Worm (Caenorhabditis elegans) whole organism, L1 larva: Measurements from ENCODE around the gene ZK381.62.
A peak's percentile ranks its signal among the peaks of the same experiment; 100 is the strongest.

Experiments
- C04F5.9 ChIP-seq: sonication (generic microtip); optimal IDR thresholded peaks from 2 replicates; lab custom pipeline; 2016; ENCODE audit warnings: missing genetic modification characterization, missing compliant biosample characterization
- C16A3.4 ChIP-seq: fragments of 150-350 bp; optimal IDR thresholded peaks from 2 replicates; lab custom pipeline; 2014; ENCODE audit warnings: missing biosample characterization, missing genetic modification characterization
- Y116A8C.19 ChIP-seq: sonication (generic microtip); optimal IDR thresholded peaks from 2 replicates; lab custom pipeline; 2016; ENCODE audit warnings: missing compliant biosample characterization, missing genetic modification characterization, borderline replicate concordance
- alr-1 ChIP-seq: fragments of 200-800 bp; sonication (Bioruptor generic); optimal IDR thresholded peaks from 2 replicates; lab custom pipeline; 2018; ENCODE audit warnings: borderline replicate concordance, mild to moderate bottlenecking, missing genetic modification characterization, missing compliant biosample characterization
- aly-2 ChIP-seq: fragments of 150-350 bp; optimal IDR thresholded peaks from 2 replicates; lab custom pipeline; 2014; ENCODE audit warnings: missing biosample characterization, missing genetic modification characterization
- ama-1 ChIP-seq: fragments of 150-350 bp; optimal IDR thresholded peaks from 2 replicates; lab custom pipeline; 2014
- blmp-1 ChIP-seq: fragments of 150-350 bp; optimal IDR thresholded peaks from 2 replicates; lab custom pipeline; 2014; ENCODE audit warnings: missing biosample characterization, missing genetic modification characterization
- ceh-63 ChIP-seq: fragments of 200-800 bp; sonication (Bioruptor generic); optimal IDR thresholded peaks from 2 replicates; lab custom pipeline; 2018; ENCODE audit warnings: mild to moderate bottlenecking, missing genetic modification characterization, missing compliant biosample characterization
- ceh-8 ChIP-seq: fragments of 200-800 bp; sonication (Bioruptor generic); optimal IDR thresholded peaks from 2 replicates; lab custom pipeline; 2018; ENCODE audit warnings: mild to moderate bottlenecking, missing genetic modification characterization, moderate library complexity, missing compliant biosample characterization
- ceh-90 ChIP-seq: sonication (generic microtip); optimal IDR thresholded peaks from 2 replicates; lab custom pipeline; 2016; ENCODE audit warnings: missing genetic modification characterization, missing compliant biosample characterization
- dpl-1 ChIP-seq, 3 experiments: fragments of 150-350 bp in 2 of 3; sonication (generic microtip) in 1 of 3; optimal IDR thresholded peaks; 2 replicates each; lab custom pipeline; 2014 to 2017; ENCODE audit warnings: missing biosample characterization in 3 of 3, missing genetic modification characterization in 3 of 3, missing genetic modification reagents in 3 of 3
- elt-2 ChIP-seq: sonication (generic microtip); optimal IDR thresholded peaks from 2 replicates; lab custom pipeline; 2016; ENCODE audit warnings: missing genetic modification characterization, mild to moderate bottlenecking, inconsistent platforms, missing compliant biosample characterization, missing genetic modification reagents
- elt-3 ChIP-seq, 6 experiments: fragments of 150-350 bp in 1 of 6; sonication (generic microtip); optimal IDR thresholded peaks; 2 replicates each; lab custom pipeline; 2017 to 2018; ENCODE audit warnings: missing biosample characterization in 6 of 6, missing genetic modification characterization in 6 of 6, inconsistent platforms in 1 of 6
- ets-5 ChIP-seq: fragments of 200-800 bp; sonication (Bioruptor generic); IDR thresholded peaks from 2 replicates; pipeline ENCODE4 v1.3.6; 2022; ENCODE audit warnings: missing genetic modification characterization, missing compliant biosample characterization
- fkh-4 ChIP-seq: sonication (generic microtip); optimal IDR thresholded peaks from 2 replicates; lab custom pipeline; 2016; ENCODE audit warnings: missing compliant biosample characterization, missing genetic modification characterization, borderline replicate concordance
- fos-1 ChIP-seq: fragments of 150-350 bp; optimal IDR thresholded peaks from 2 replicates; lab custom pipeline; 2014; ENCODE audit warnings: missing biosample characterization, missing genetic modification characterization
- hlh-4 ChIP-seq: sonication (generic microtip); optimal IDR thresholded peaks from 2 replicates; lab custom pipeline; 2016; ENCODE audit warnings: mild to moderate bottlenecking, missing genetic modification characterization, missing compliant biosample characterization
- irx-1 ChIP-seq: sonication (generic microtip); optimal IDR thresholded peaks from 2 replicates; lab custom pipeline; 2016; ENCODE audit warnings: missing genetic modification characterization, missing compliant biosample characterization
- isw-1 ChIP-seq: fragments of 200-800 bp; sonication (Bioruptor generic); IDR thresholded peaks from 2 replicates; pipeline ENCODE4 v1.3.6; 2022; ENCODE audit warnings: missing genetic modification characterization, missing compliant biosample characterization
- jun-1 ChIP-seq: fragments of 150-350 bp; optimal IDR thresholded peaks from 2 replicates; lab custom pipeline; 2014; ENCODE audit warnings: missing biosample characterization, missing genetic modification reagents, missing genetic modification characterization
- lin-13 ChIP-seq: fragments of 150-350 bp; optimal IDR thresholded peaks from 2 replicates; lab custom pipeline; 2014; ENCODE audit warnings: missing biosample characterization, missing genetic modification reagents, missing genetic modification characterization
- lin-14 ChIP-seq: fragments of 200-800 bp; sonication (Bioruptor generic); optimal IDR thresholded peaks from 2 replicates; lab custom pipeline; 2018; ENCODE audit warnings: mild to moderate bottlenecking, missing genetic modification characterization, moderate library complexity, missing compliant biosample characterization
- lin-35 ChIP-seq, 2 experiments: fragments of 150-350 bp; optimal IDR thresholded peaks; 2 replicates each; lab custom pipeline; 2014; ENCODE audit warnings: missing biosample characterization in 2 of 2, missing genetic modification characterization in 2 of 2, missing genetic modification reagents in 2 of 2
- lin-39 ChIP-seq: fragments of 150-350 bp; optimal IDR thresholded peaks from 2 replicates; lab custom pipeline; 2014; ENCODE audit warnings: missing biosample characterization, missing genetic modification reagents, missing genetic modification characterization
- lsy-2 ChIP-seq, 2 experiments: fragments of 150-350 bp; optimal IDR thresholded peaks; 2 replicates each; lab custom pipeline; 2014; ENCODE audit warnings: missing biosample characterization in 2 of 2, missing genetic modification characterization in 2 of 2
- mep-1 ChIP-seq: fragments of 150-350 bp; optimal IDR thresholded peaks from 2 replicates; lab custom pipeline; 2014; ENCODE audit warnings: missing biosample characterization, missing genetic modification characterization
- nhr-11 ChIP-seq: fragments of 150-350 bp; optimal IDR thresholded peaks from 2 replicates; lab custom pipeline; 2014; ENCODE audit warnings: missing biosample characterization, missing genetic modification characterization
- nhr-20 ChIP-seq: sonication (generic microtip); optimal IDR thresholded peaks from 2 replicates; lab custom pipeline; 2016; ENCODE audit warnings: mild to moderate bottlenecking, missing genetic modification characterization, missing compliant biosample characterization
- nhr-237 ChIP-seq: fragments of 150-350 bp; optimal IDR thresholded peaks from 2 replicates; lab custom pipeline; 2014; ENCODE audit warnings: missing biosample characterization, missing genetic modification characterization
- nhr-76 ChIP-seq: sonication (generic microtip); optimal IDR thresholded peaks from 2 replicates; lab custom pipeline; 2017; ENCODE audit warnings: missing biosample characterization, missing genetic modification characterization
- nhr-77 ChIP-seq: fragments of 150-350 bp; optimal IDR thresholded peaks from 2 replicates; lab custom pipeline; 2014; ENCODE audit warnings: missing biosample characterization, missing genetic modification characterization
- skn-1 ChIP-seq: fragments of 150-350 bp; optimal IDR thresholded peaks from 2 replicates; lab custom pipeline; 2014; ENCODE audit warnings: missing biosample characterization, missing genetic modification characterization
- unc-130 ChIP-seq: fragments of 150-350 bp; optimal IDR thresholded peaks from 2 replicates; lab custom pipeline; 2017; ENCODE audit warnings: missing biosample characterization, missing genetic modification characterization, inconsistent platforms
- unc-30 ChIP-seq: sonication (generic microtip); optimal IDR thresholded peaks from 2 replicates; lab custom pipeline; 2017; ENCODE audit warnings: missing biosample characterization, missing genetic modification characterization
- unc-98 ChIP-seq: fragments of 200-800 bp; sonication (Bioruptor generic); IDR thresholded peaks from 2 replicates; pipeline ENCODE4 v1.3.6; 2022; ENCODE audit warnings: missing genetic modification characterization, missing compliant biosample characterization
- vab-15 ChIP-seq: sonication (generic microtip); optimal IDR thresholded peaks from 2 replicates; lab custom pipeline; 2017; ENCODE audit warnings: missing genotype, mild to moderate bottlenecking, missing genetic modification characterization, missing compliant biosample characterization
- xbp-1 ChIP-seq: sonication (generic microtip); optimal IDR thresholded peaks from 2 replicates; lab custom pipeline; 2016; ENCODE audit warnings: missing genetic modification characterization, missing compliant biosample characterization
- zag-1 ChIP-seq: fragments of 150-350 bp; optimal IDR thresholded peaks from 2 replicates; lab custom pipeline; 2014; ENCODE audit warnings: missing biosample characterization, missing genetic modification characterization
- zip-4 ChIP-seq: fragments of 200-800 bp; sonication (Bioruptor generic); optimal IDR thresholded peaks from 2 replicates; lab custom pipeline; 2018; ENCODE audit warnings: mild to moderate bottlenecking, missing genetic modification characterization, moderate library complexity, missing compliant biosample characterization
- ztf-4 ChIP-seq: fragments of 150-350 bp; optimal IDR thresholded peaks from 2 replicates; lab custom pipeline; 2014; ENCODE audit warnings: missing biosample characterization, missing genetic modification characterization

The ZK381.62 gene

DNA sequence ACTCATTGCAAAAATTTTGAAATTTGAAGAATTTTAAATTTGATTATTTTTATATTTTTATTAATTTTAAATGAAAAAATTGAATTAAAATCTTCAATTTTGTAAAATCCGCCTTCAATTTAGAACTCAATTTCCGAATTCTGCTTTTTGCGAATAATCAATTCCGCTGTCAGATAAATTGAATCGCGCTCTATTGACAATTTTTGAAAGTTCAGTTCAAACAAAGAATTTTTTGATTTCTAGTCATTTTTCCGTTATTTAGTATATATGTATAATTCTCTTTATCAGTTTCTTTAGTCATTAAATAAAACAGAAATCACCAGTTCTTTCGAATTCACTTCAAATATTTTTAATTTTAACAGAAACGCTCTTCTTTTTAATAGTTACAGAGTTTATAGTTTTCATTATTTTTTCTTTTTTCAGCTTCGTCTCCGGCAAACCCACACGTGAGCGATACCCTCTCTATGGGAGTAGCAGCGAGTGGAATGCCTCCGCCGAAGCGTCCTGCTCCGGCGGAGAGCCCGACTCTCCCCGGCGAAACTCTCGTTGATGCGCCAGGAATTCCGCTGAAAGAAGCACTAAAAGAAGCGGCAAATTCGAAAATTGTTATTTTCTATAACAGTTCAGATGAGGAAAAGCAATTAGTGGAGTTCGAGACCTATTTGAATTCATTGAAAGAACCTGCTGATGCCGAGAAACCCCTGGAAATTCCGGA is 41.8 kb upstream of the ZK381.62 start:
- TF ChIP-seq elt-2 (tag; lab: Kevin White, UChicago) (no peak), hlh-4 (tag; lab: Kevin White, UChicago) (no peak), unc-30 (tag; lab: Kevin White, UChicago) (no peak), C16A3.4 (peak; percentile 24), nhr-20 (no peak), lin-35 (GFP tag; optimal IDR thresholded peaks at IDR 0.05; lab: Kevin White, UChicago) (peak in 1 of 2 experiments; percentile 36), jun-1 (tag; lab: Kevin White, UChicago) (no peak), unc-130 (tag; lab: Kevin White, UChicago) (no peak), fos-1 (tag; lab: Kevin White, UChicago) (no peak), blmp-1 (tag; lab: Kevin White, UChicago) (peak; percentile 11), lin-39 (tag; lab: Kevin White, UChicago) (no peak), nhr-77 (no peak), lin-14 (peak; percentile 38), fkh-4 (tag; lab: Kevin White, UChicago) (no peak), nhr-76 (tag; lab: Kevin White, UChicago) (no peak), alr-1 (tag; lab: Kevin White, UChicago) (no peak), nhr-11 (tag; lab: Kevin White, UChicago) (no peak), Y116A8C.19 (no peak), zag-1 (no peak), zip-4 (GFP tag; lab: Kevin White, UChicago) (no peak), xbp-1 (tag; lab: Kevin White, UChicago) (no peak), isw-1 (GFP tag; lab: Robert Waterston, UW) (no peak), ceh-90 (tag; lab: Kevin White, UChicago) (no peak), ztf-4 (tag; lab: Kevin White, UChicago) (no peak), ceh-8 (no peak), ama-1 (lab: Kevin White, UChicago) (no peak), ceh-63 (GFP tag; lab: Kevin White, UChicago) (no peak), lin-13 (GFP tag; lab: Kevin White, UChicago) (no peak), skn-1 (tag; lab: Kevin White, UChicago) (no peak), dpl-1 (GFP tag; optimal IDR thresholded peaks at IDR 0.05; lab: Kevin White, UChicago) (peak in 1 of 3 experiments; percentile 47), nhr-237 (tag; lab: Kevin White, UChicago) (no peak), ets-5 (no peak), lsy-2 (tag; optimal IDR thresholded peaks at IDR 0.05; lab: Kevin White, UChicago) (peak in 1 of 2 experiments; percentile 51), irx-1 (tag; lab: Kevin White, UChicago) (no peak), aly-2 (tag; lab: Kevin White, UChicago) (no peak), mep-1 (peak; percentile 35), elt-3 (tag; optimal IDR thresholded peaks at IDR 0.05; lab: Kevin White, UChicago) (no peak)

DNA sequence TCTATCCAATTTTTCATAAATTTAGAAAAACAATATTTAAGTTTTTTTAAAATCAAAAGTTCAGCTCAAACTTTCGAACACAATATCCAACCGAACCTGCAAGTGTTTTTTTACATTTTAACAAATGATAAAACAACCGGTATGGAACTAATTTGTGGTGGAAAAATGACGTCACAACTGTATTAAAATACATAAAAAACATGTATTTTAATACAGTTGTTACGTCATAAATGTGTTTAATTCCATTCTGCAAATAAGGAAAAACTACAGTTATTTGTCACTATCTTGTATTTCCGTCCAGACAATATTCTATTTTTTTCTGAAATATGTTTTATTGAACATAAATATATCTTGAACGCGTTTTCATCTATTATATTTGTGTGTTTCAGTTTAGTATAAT is 41.1 kb upstream of the ZK381.62 start:
- TF ChIP-seq vab-15 (tag; lab: Kevin White, UChicago): no peak
- TF ChIP-seq C04F5.9 (tag; lab: Kevin White, UChicago): no peak
- no peak for TF ChIP-seq zag-1
- TF ChIP-seq unc-98 (GFP tag; lab: Robert Waterston, UW): no peak

DNA sequence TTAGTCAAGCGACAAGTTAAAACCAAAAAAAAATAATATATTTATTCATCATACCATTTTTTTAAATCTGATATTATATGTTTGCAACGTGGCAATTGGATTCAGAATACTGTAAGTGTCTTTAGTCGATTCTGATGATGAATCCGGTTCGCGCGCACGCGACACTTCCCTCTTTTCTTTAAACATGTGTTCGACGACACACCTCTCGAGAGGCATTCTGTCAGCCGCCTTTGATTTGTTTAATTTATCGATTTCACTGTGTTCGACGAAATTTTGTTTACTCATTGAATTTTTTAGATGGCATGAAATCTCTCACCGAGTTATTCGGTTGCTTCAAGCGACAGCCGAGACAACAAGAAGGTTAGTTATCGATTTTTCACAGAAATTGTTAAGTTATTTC is 40.6 kb upstream of the ZK381.62 start, which contains the start of gene trxr-1:
Gene trxr-1 (plus strand): TSS at position 227 of the 400 bp plus-strand sequence.
- TF ChIP-seq unc-30 (tag; lab: Kevin White, UChicago) (no peak), lin-14 (peak; percentile 11)
